Worm (Caenorhabditis elegans) whole organism, L1 larva: ENCODE data around the gene K02E10.5.

Source experiments
- mep-1 ChIP-seq: fragments of 150-350 bp; optimal IDR thresholded peaks from 2 replicates; lab custom pipeline; 2014; ENCODE audit warnings: missing biosample characterization, missing genetic modification characterization
- nhr-20 ChIP-seq: sonication (generic microtip); optimal IDR thresholded peaks from 2 replicates; lab custom pipeline; 2016; ENCODE audit warnings: mild to moderate bottlenecking, missing genetic modification characterization, missing compliant biosample characterization
- nhr-76 ChIP-seq: sonication (generic microtip); optimal IDR thresholded peaks from 2 replicates; lab custom pipeline; 2017; ENCODE audit warnings: missing biosample characterization, missing genetic modification characterization

DNA sequence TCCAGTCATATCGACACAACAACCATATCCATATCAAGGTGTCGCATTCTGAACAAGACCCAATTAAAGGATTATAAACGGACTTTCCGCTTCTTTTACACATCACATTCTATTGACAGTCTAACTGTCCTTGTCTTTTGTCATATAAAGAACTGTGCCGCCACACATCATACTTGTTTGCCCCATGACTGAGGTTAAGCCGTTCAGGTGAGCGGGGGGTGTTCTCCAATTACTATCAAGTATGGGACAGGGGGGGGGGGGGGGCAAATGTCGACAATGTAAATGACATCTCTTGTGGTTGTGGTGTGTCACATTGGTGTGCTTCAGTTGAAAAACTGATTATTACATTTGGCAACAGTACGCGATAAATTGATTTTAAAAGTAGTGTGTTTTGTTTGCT lies 44.9 kb downstream of the K02E10.5 start:
- TF ChIP-seq mep-1 (tag; lab: Kevin White, UChicago) (no peak), nhr-20 (tag; lab: Kevin White, UChicago) (no peak), nhr-76 (tag; lab: Kevin White, UChicago) (no peak)
